Worm (Caenorhabditis elegans): ENCODE data around the gene fbxa-219.

fbxa-219 gene

ce11 chrIII:2291139-2291538, at the start of gene fbxa-219:
Gene fbxa-219, plus strand, starts transcription at chrIII:2291415.
- TF ChIP-seq cebp-1 (GFP tag; IDR thresholded peaks at IDR 0.05), result no peak
- peak; percentile 22 for TF ChIP-seq cebp-1 (tag; optimal IDR thresholded peaks at IDR 0.05)
- no peak for TF ChIP-seq F10E7.11 (tag; optimal IDR thresholded peaks at IDR 0.05)
- TF ChIP-seq nhr-80 (tag; optimal IDR thresholded peaks at IDR 0.05), result peak; percentile 35

- no peak for TF ChIP-seq egrh-3 (GFP tag; IDR thresholded peaks at IDR 0.05)
- no peak for TF ChIP-seq xnd-1 (tag; optimal IDR thresholded peaks at IDR 0.05)
- no peak for TF ChIP-seq mes-4 (tag; optimal IDR thresholded peaks at IDR 0.05)
- TF ChIP-seq lin-54 (GFP tag; optimal IDR thresholded peaks at IDR 0.05), result no peak
- no peak for TF ChIP-seq Y56A3A.18 (GFP tag; IDR thresholded peaks at IDR 0.05)
- no peak for TF ChIP-seq ceh-100 (GFP tag; IDR thresholded peaks at IDR 0.05)
- TF ChIP-seq rpc-1 (optimal IDR thresholded peaks at IDR 0.05), result no peak
- TF ChIP-seq rpc-1 (tag; optimal IDR thresholded peaks at IDR 0.05), result no peak
- no peak for TF ChIP-seq sdz-38 (tag; optimal IDR thresholded peaks at IDR 0.05)
- TF ChIP-seq B0336.3 (GFP tag; IDR thresholded peaks at IDR 0.05), result no peak
- TF ChIP-seq attf-6 (GFP tag; IDR thresholded peaks at IDR 0.05), result no peak
- no peak for TF ChIP-seq ztf-6 (GFP tag; IDR thresholded peaks at IDR 0.05)
- no peak for TF ChIP-seq nhr-80 (tag; optimal IDR thresholded peaks at IDR 0.05)
- no peak for TF ChIP-seq Y53F4B.3 (GFP tag; IDR thresholded peaks at IDR 0.05)
- TF ChIP-seq Y79H2A.3 (GFP tag; conservative IDR thresholded peaks at IDR 0.05), result no peak
- no peak for TF ChIP-seq F57C9.4 (tag; optimal IDR thresholded peaks at IDR 0.05)
- TF ChIP-seq mxl-1 (tag; optimal IDR thresholded peaks at IDR 0.05), result no peak
- no peak for TF ChIP-seq nhr-179 (tag; optimal IDR thresholded peaks at IDR 0.05)
- no peak for TF ChIP-seq Y53G8AR.9 (GFP tag; conservative IDR thresholded peaks at IDR 0.05)
- no peak for TF ChIP-seq hsf-1 (GFP tag; IDR thresholded peaks at IDR 0.05)
- no peak for TF ChIP-seq ztf-3 (GFP tag; optimal IDR thresholded peaks at IDR 0.05)
Measured at ce11 chrIII:2243617-2244016, 47.6 kb upstream of the fbxa-219 start.

ce11 chrIII:2245727-2246126, 45.5 kb upstream of the fbxa-219 start, which contains the start of gene srd-67:
Gene srd-67, minus strand, starts transcription at chrIII:2245827.
- TF ChIP-seq rec-8 (tag; optimal IDR thresholded peaks at IDR 0.05) (no peak), mxl-1 (tag; optimal IDR thresholded peaks at IDR 0.05) (no peak), rcor-1 (GFP tag; IDR thresholded peaks at IDR 0.05) (no peak), ZK185.1 (tag; optimal IDR thresholded peaks at IDR 0.05; ENCODE audit: poor library complexity, severe bottlenecking) (no peak), ztf-6 (GFP tag; IDR thresholded peaks at IDR 0.05) (no peak)

ce11 chrIII:2251348-2251747, 39.9 kb upstream of the fbxa-219 start, which contains the start of gene fbxa-7:
Gene fbxa-7, minus strand, starts transcription at chrIII:2251448.
- no peak for TF ChIP-seq lir-1 (GFP tag; conservative IDR thresholded peaks at IDR 0.05)
- no peak for TF ChIP-seq ztf-25 (GFP tag; IDR thresholded peaks at IDR 0.05)
- no peak for TF ChIP-seq snpc-1.3 (tag; optimal IDR thresholded peaks at IDR 0.05; ENCODE audit: insufficient read depth)
- no peak for TF ChIP-seq dpl-1 (GFP tag; optimal IDR thresholded peaks at IDR 0.05)
- no peak for TF ChIP-seq pbrm-1 (GFP tag; IDR thresholded peaks at IDR 0.05)
- TF ChIP-seq F57C9.4 (tag; optimal IDR thresholded peaks at IDR 0.05), result no peak
- TF ChIP-seq hmg-1.2 (GFP tag; IDR thresholded peaks at IDR 0.05), result no peak
- no peak for TF ChIP-seq F22D6.2 (tag; optimal IDR thresholded peaks at IDR 0.05)
- no peak for TF ChIP-seq Y67H2A.10 (GFP tag; conservative IDR thresholded peaks at IDR 0.05)
- TF ChIP-seq ztf-22 (GFP tag; optimal IDR thresholded peaks at IDR 0.05), result no peak
- TF ChIP-seq tlf-1 (GFP tag; optimal IDR thresholded peaks at IDR 0.05), result no peak
- TF ChIP-seq C17E4.6 (GFP tag; IDR thresholded peaks at IDR 0.05), result no peak
- TF ChIP-seq nhr-27 (tag; optimal IDR thresholded peaks at IDR 0.05), result no peak
- TF ChIP-seq ztf-18 (tag; optimal IDR thresholded peaks at IDR 0.05), result no peak
- TF ChIP-seq hrde-1 (tag; optimal IDR thresholded peaks at IDR 0.05; ENCODE audit: borderline replicate concordance), result no peak
- TF ChIP-seq ceh-27 (GFP tag; optimal IDR thresholded peaks at IDR 0.05), result no peak
- TF ChIP-seq K12H6.12 (tag; optimal IDR thresholded peaks at IDR 0.05), result no peak

Measured in whole organism, young adult.